Fruit fly (Drosophila melanogaster) whole organism, embryonic: Measurements from ENCODE around the gene Pstk.

Experiments used
- Abd-B ChIP-seq: fragments of 200-800 bp; sonication (Bioruptor generic); optimal IDR thresholded peaks from 2 replicates; lab custom pipeline; 2018; ENCODE audit warnings: missing biosample characterization, mild to moderate bottlenecking, missing genetic modification characterization, moderate library complexity
- Awh ChIP-seq: fragments of 200-800 bp; sonication (Bioruptor generic); IDR thresholded peaks from 2 replicates; pipeline ENCODE4, ENCODE4 v1.3.6; 2022; ENCODE audit warnings: missing biosample characterization, missing genetic modification characterization
- Blimp-1 ChIP-seq: fragments of 200-800 bp; sonication (Bioruptor generic); optimal IDR thresholded peaks from 3 replicates; lab custom pipeline; 2018; ENCODE audit warnings: missing biosample characterization, missing genetic modification characterization, mild to moderate bottlenecking, moderate library complexity, missing genetic modification reagents
- CG10209 ChIP-seq: fragments of 200-800 bp; sonication (Bioruptor generic); optimal IDR thresholded peaks from 3 replicates; lab custom pipeline; 2017; ENCODE audit warnings: missing biosample characterization, mild to moderate bottlenecking, missing genetic modification characterization, missing genetic modification reagents
- CG12659 ChIP-seq: fragments of 200-800 bp; sonication (Bioruptor generic); optimal IDR thresholded peaks from 3 replicates; lab custom pipeline; 2017; ENCODE audit warnings: mild to moderate bottlenecking, missing biosample characterization, missing genetic modification reagents, missing genetic modification characterization
- CG13624 ChIP-seq: fragments of 200-800 bp; sonication (Bioruptor generic); optimal IDR thresholded peaks from 2 replicates; lab custom pipeline; 2016; ENCODE audit warnings: missing biosample characterization, missing genetic modification characterization
- CG14860 ChIP-seq: fragments of 200-800 bp; sonication (Bioruptor generic); IDR thresholded peaks from 3 replicates; pipeline ENCODE4 v1.3.6; 2022; ENCODE audit warnings: missing biosample characterization, missing genetic modification characterization; ENCODE audit not compliant: partially characterized antibody
- CG15011 ChIP-seq: fragments of 200-800 bp; sonication (Bioruptor generic); optimal IDR thresholded peaks from 3 replicates; lab custom pipeline; 2018; ENCODE audit warnings: missing biosample characterization, mild to moderate bottlenecking, missing genetic modification characterization
- CG17359 ChIP-seq: fragments of 200-800 bp; sonication (Bioruptor generic); optimal IDR thresholded peaks from 3 replicates; lab custom pipeline; 2018; ENCODE audit warnings: missing biosample characterization, mild to moderate bottlenecking, missing genetic modification characterization, moderate library complexity
- CG30431 ChIP-seq: fragments of 200-800 bp; sonication (Bioruptor generic); optimal IDR thresholded peaks from 2 replicates; lab custom pipeline; 2017; ENCODE audit warnings: missing biosample characterization, missing genetic modification characterization
- CG34376 ChIP-seq: fragments of 200-800 bp; sonication (Bioruptor generic); optimal IDR thresholded peaks from 2 replicates; lab custom pipeline; 2018; ENCODE audit warnings: missing biosample characterization, mild to moderate bottlenecking, missing genetic modification characterization
- CG8924 ChIP-seq: fragments of 200-800 bp; optimal IDR thresholded peaks from 3 replicates; lab custom pipeline; 2019; ENCODE audit warnings: missing biosample characterization, mild to moderate bottlenecking, missing genetic modification characterization, moderate library complexity
- CG9797 ChIP-seq: fragments of 200-800 bp; sonication (Bioruptor generic); optimal IDR thresholded peaks from 3 replicates; lab custom pipeline; 2018; ENCODE audit warnings: missing biosample characterization, mild to moderate bottlenecking, missing genetic modification characterization
- D ChIP-seq, 2 experiments: fragments of 200-800 bp in 1 of 2; fragments of >200 bp in 1 of 2; sonication (Bioruptor generic) in 1 of 2; optimal IDR thresholded peaks; 2 replicates in 1 of 2; 3 replicates in 1 of 2; lab custom pipeline; 2017; ENCODE audit warnings: mild to moderate bottlenecking in 1 of 2, missing biosample characterization in 1 of 2, missing genetic modification characterization in 1 of 2, missing genetic modification reagents in 1 of 2
- Dek ChIP-seq: fragments of 200-800 bp; sonication (Bioruptor generic); optimal IDR thresholded peaks from 3 replicates; lab custom pipeline; 2019; ENCODE audit warnings: missing biosample characterization, mild to moderate bottlenecking, missing genetic modification characterization, moderate library complexity
- Eip74EF ChIP-seq, 2 experiments: fragments of 200-800 bp in 1 of 2; fragments of >200 bp in 1 of 2; sonication (Bioruptor generic) in 1 of 2; optimal IDR thresholded peaks; 2 replicates each; lab custom pipeline; 2017 to 2019; ENCODE audit warnings: missing biosample characterization in 2 of 2, missing genetic modification characterization in 2 of 2, mild to moderate bottlenecking in 1 of 2, moderate library complexity in 1 of 2
- Gsc ChIP-seq: fragments of 200-800 bp; sonication (Bioruptor generic); IDR thresholded peaks from 2 replicates; pipeline ENCODE4 v1.3.6; 2022; ENCODE audit warnings: missing biosample characterization, missing genetic modification characterization
- Gug ChIP-seq: fragments of 200-800 bp; sonication (Bioruptor generic); IDR thresholded peaks from 4 replicates; pipeline ENCODE4 v1.3.6; 2022; ENCODE audit warnings: missing biosample characterization, missing genetic modification characterization
- HLH4C ChIP-seq: fragments of 200-800 bp; sonication (Bioruptor generic); IDR thresholded peaks from 3 replicates; pipeline ENCODE4 v1.3.6; 2022; ENCODE audit warnings: missing biosample characterization, missing genetic modification characterization; ENCODE audit not compliant: partially characterized antibody
- HLH54F ChIP-seq: fragments of 200-800 bp; sonication (Bioruptor generic); optimal IDR thresholded peaks from 3 replicates; lab custom pipeline; 2016; ENCODE audit warnings: missing biosample characterization, missing genetic modification characterization
- Hmr ChIP-seq: fragments of 200-800 bp; sonication (Bioruptor generic); optimal IDR thresholded peaks from 3 replicates; lab custom pipeline; 2017; ENCODE audit warnings: mild to moderate bottlenecking, missing biosample characterization, missing genetic modification reagents, missing genetic modification characterization
- Nf-YC ChIP-seq: fragments of 200-800 bp; optimal IDR thresholded peaks from 3 replicates; lab custom pipeline; 2019; ENCODE audit warnings: missing biosample characterization, mild to moderate bottlenecking, missing genetic modification characterization, moderate library complexity
- PHDP ChIP-seq: fragments of 200-800 bp; sonication (Bioruptor generic); optimal IDR thresholded peaks from 3 replicates; lab custom pipeline; 2018; ENCODE audit warnings: missing biosample characterization, mild to moderate bottlenecking, missing genetic modification characterization, moderate library complexity
- Pdp1 ChIP-seq, 2 experiments: fragments of 200-800 bp; sonication (Bioruptor generic); optimal IDR thresholded peaks; 3 replicates each; lab custom pipeline; 2016; ENCODE audit warnings: missing biosample characterization in 2 of 2, missing genetic modification characterization in 2 of 2, mild to moderate bottlenecking in 1 of 2, moderate library complexity in 1 of 2
- YL-1 ChIP-seq: fragments of 200-800 bp; sonication (Bioruptor generic); optimal IDR thresholded peaks from 3 replicates; lab custom pipeline; 2017; ENCODE audit warnings: missing biosample characterization, mild to moderate bottlenecking, missing genetic modification characterization
- ap ChIP-seq: fragments of 200-800 bp; sonication (Bioruptor generic); IDR thresholded peaks from 2 replicates; pipeline ENCODE4 v1.3.6; 2022; ENCODE audit warnings: missing biosample characterization, missing genetic modification characterization
- ara ChIP-seq: fragments of 200-800 bp; sonication (Bioruptor generic); IDR thresholded peaks from 2 replicates; pipeline ENCODE4 v1.3.6; 2022; ENCODE audit warnings: missing biosample characterization, missing genetic modification characterization
- bcd ChIP-seq: fragments of 200-800 bp; sonication (Bioruptor generic); optimal IDR thresholded peaks from 2 replicates; lab custom pipeline; 2017; ENCODE audit warnings: missing biosample characterization, mild to moderate bottlenecking, missing genetic modification characterization
- crc ChIP-seq: fragments of 200-800 bp; sonication (Bioruptor generic); optimal IDR thresholded peaks from 2 replicates; lab custom pipeline; 2016; ENCODE audit warnings: missing biosample characterization, missing genetic modification characterization
- da ChIP-seq: fragments of 200-800 bp; sonication (Bioruptor generic); optimal IDR thresholded peaks from 2 replicates; lab custom pipeline; 2016; ENCODE audit warnings: missing biosample characterization, missing genetic modification characterization
- dpn ChIP-seq, 2 experiments: fragments of 200-800 bp; sonication (Bioruptor generic); optimal IDR thresholded peaks; 3 replicates each; lab custom pipeline; 2016; ENCODE audit warnings: missing biosample characterization in 2 of 2, missing genetic modification characterization in 2 of 2
- gfzf ChIP-seq: fragments of 200-800 bp; sonication (Bioruptor generic); optimal IDR thresholded peaks from 2 replicates; lab custom pipeline; 2016; ENCODE audit warnings: missing biosample characterization, mild to moderate bottlenecking, missing genetic modification characterization, moderate library complexity
- hbn ChIP-seq: fragments of 200-800 bp; sonication (Bioruptor generic); IDR thresholded peaks from 2 replicates; pipeline ENCODE4 v1.3.6; 2022; ENCODE audit warnings: missing biosample characterization, missing genetic modification characterization; ENCODE audit not compliant: partially characterized antibody
- insv ChIP-seq, 2 experiments: fragments of 200-800 bp; sonication (Bioruptor generic); optimal IDR thresholded peaks; 3 replicates each; lab custom pipeline; 2016 to 2018; ENCODE audit warnings: missing biosample characterization in 2 of 2, missing genetic modification characterization in 2 of 2
- jigr1 ChIP-seq: fragments of 200-800 bp; sonication (Bioruptor generic); IDR thresholded peaks from 3 replicates; pipeline ENCODE4 v1.3.6; 2022; ENCODE audit warnings: missing biosample characterization, missing genetic modification characterization
- kah ChIP-seq: fragments of 200-800 bp; sonication (Bioruptor generic); optimal IDR thresholded peaks from 2 replicates; lab custom pipeline; 2018; ENCODE audit warnings: missing biosample characterization, mild to moderate bottlenecking, missing genetic modification characterization
- knrl ChIP-seq: fragments of 200-800 bp; sonication (Bioruptor generic); IDR thresholded peaks from 3 replicates; pipeline ENCODE4 v1.3.6; 2022; ENCODE audit warnings: missing biosample characterization, missing genetic modification characterization; ENCODE audit not compliant: partially characterized antibody
- mam ChIP-seq: fragments of 200-800 bp; sonication (Bioruptor generic); optimal IDR thresholded peaks from 3 replicates; lab custom pipeline; 2016; ENCODE audit warnings: missing biosample characterization, missing genetic modification characterization
- mirr ChIP-seq: fragments of 200-800 bp; sonication (Bioruptor generic); optimal IDR thresholded peaks from 3 replicates; lab custom pipeline; 2018; ENCODE audit warnings: missing biosample characterization, mild to moderate bottlenecking, missing genetic modification characterization
- p53 ChIP-seq: fragments of 200-800 bp; sonication (Bioruptor generic); optimal IDR thresholded peaks from 2 replicates; lab custom pipeline; 2016; ENCODE audit warnings: missing biosample characterization, missing genetic modification characterization
- pan ChIP-seq, 4 experiments: fragments of >200 bp in 3 of 4; fragments of 200-800 bp in 1 of 4; sonication (Bioruptor generic) in 1 of 4; optimal IDR thresholded peaks in 3 of 4; IDR thresholded peaks in 1 of 4; 2 replicates each; pipeline versions ENCODE4 v1.3.6 to Lab custom; 2017 to 2022; ENCODE audit warnings: missing biosample characterization in 2 of 4, missing genetic modification characterization in 2 of 4, mixed read lengths in 1 of 4
- sr ChIP-seq: fragments of 200-800 bp; sonication (Bioruptor generic); IDR thresholded peaks from 3 replicates; pipeline ENCODE4 v1.3.6; 2022; ENCODE audit warnings: missing biosample characterization, missing genetic modification characterization
- tgo ChIP-seq: fragments of 200-800 bp; sonication (Bioruptor generic); IDR thresholded peaks from 3 replicates; pipeline ENCODE4 v1.3.6; 2022; ENCODE audit warnings: missing biosample characterization, missing genetic modification characterization
- trh ChIP-seq: fragments of 200-800 bp; sonication (Bioruptor generic); optimal IDR thresholded peaks from 2 replicates; lab custom pipeline; 2016; ENCODE audit warnings: missing biosample characterization, missing genetic modification characterization
- unpg ChIP-seq: fragments of 200-800 bp; sonication (Bioruptor generic); optimal IDR thresholded peaks from 3 replicates; lab custom pipeline; 2018; ENCODE audit warnings: missing biosample characterization, mild to moderate bottlenecking, missing genetic modification characterization, moderate library complexity
- zen2 ChIP-seq: fragments of 200-800 bp; sonication (Bioruptor generic); IDR thresholded peaks from 3 replicates; pipeline ENCODE4 v1.3.6; 2022; ENCODE audit warnings: missing biosample characterization, missing genetic modification characterization; ENCODE audit not compliant: partially characterized antibody

Pstk gene

dm6 chrX:19597684-19598363 lies 20.5 kb downstream of the Pstk start, which contains the start of gene RpS10b (continued):
- TF ChIP-seq kah: peak; percentile 89
- peak; percentile 82 for TF ChIP-seq unpg (GFP tag; lab: Kevin White, UChicago)
- TF ChIP-seq mirr: peak; percentile 95
- TF ChIP-seq Hmr (GFP tag; lab: Kevin White, UChicago): peak; percentile 97
- TF ChIP-seq gfzf (GFP tag; lab: Kevin White, UChicago): peak; percentile 62
- TF ChIP-seq hbn (GFP tag; lab: Robert Waterston, UW): peak; percentile 91
- peak in 1 of 2 experiments; percentile 87 for TF ChIP-seq Eip74EF (GFP tag; optimal IDR thresholded peaks at IDR 0.05; lab: Kevin White, UChicago)
- TF ChIP-seq p53 (GFP tag; lab: Kevin White, UChicago): peak; percentile 83
- peak; percentile 71 for TF ChIP-seq Nf-YC (tag; lab: Kevin White, UChicago)
- TF ChIP-seq YL-1 (GFP tag; lab: Kevin White, UChicago): peak; percentile 99
- TF ChIP-seq tgo (GFP tag; lab: Robert Waterston, UW): peak; percentile 38; the same call in 2 of the 3 replicates
- peak; percentile 56 for TF ChIP-seq Dek
- TF ChIP-seq CG12659 (GFP tag; lab: Kevin White, UChicago): peak; percentile 96
- peak; percentile 19 for TF ChIP-seq mam (GFP tag; lab: Kevin White, UChicago)
- peak; percentile 95 for TF ChIP-seq CG15011 (GFP tag; lab: Kevin White, UChicago)
- TF ChIP-seq CG9797 (GFP tag; lab: Kevin White, UChicago): peak; percentile 86
- peak; percentile 57 for TF ChIP-seq Blimp-1 (GFP tag; lab: Kevin White, UChicago)
- peak; percentile 97 for TF ChIP-seq knrl
- peak; percentile 81 for TF ChIP-seq trh
- peak; percentile 97 for TF ChIP-seq CG14860 (GFP tag; lab: Robert Waterston, UW)
- TF ChIP-seq Awh: peak; percentile 82
- TF ChIP-seq Gug: peak; percentile 49; the same call in 2 of the 4 replicates
- TF ChIP-seq pan (optimal IDR thresholded peaks at IDR 0.05; lab: Kevin White, UChicago): no peak
- TF ChIP-seq pan (GFP tag; optimal IDR thresholded peaks at IDR 0.05 in 1 of 2, IDR thresholded peaks at IDR 0.05 in 1 of 2): peak in 1 of 2 experiments; percentile 87
- peak in 1 of 2 experiments; percentile 83 for TF ChIP-seq insv (GFP tag; optimal IDR thresholded peaks at IDR 0.05; lab: Kevin White, UChicago)
- TF ChIP-seq HLH4C (GFP tag; lab: Robert Waterston, UW): peak; percentile 95
- peak; percentile 58 to 79 for TF ChIP-seq dpn (GFP tag; optimal IDR thresholded peaks at IDR 0.05; lab: Kevin White, UChicago)
- TF ChIP-seq CG17359 (tag; lab: Kevin White, UChicago): peak; percentile 81
- peak; percentile 90 for TF ChIP-seq CG13624
- peak; percentile 72 for TF ChIP-seq CG8924 (tag; lab: Kevin White, UChicago)
- peak; percentile 56 for TF ChIP-seq D (optimal IDR thresholded peaks at IDR 0.05; lab: Kevin White, UChicago)
- peak; percentile 90 for TF ChIP-seq D (GFP tag; optimal IDR thresholded peaks at IDR 0.05; lab: Kevin White, UChicago)
- TF ChIP-seq bcd (GFP tag; lab: Kevin White, UChicago): peak; percentile 95
- TF ChIP-seq ap (GFP tag; lab: Robert Waterston, UW): peak; percentile 71
- no peak for TF ChIP-seq jigr1
- TF ChIP-seq CG34376 (GFP tag; lab: Kevin White, UChicago): peak; percentile 99
- TF ChIP-seq Abd-B: peak; percentile 83
- TF ChIP-seq da: peak; percentile 93
- TF ChIP-seq ara (GFP tag; lab: Robert Waterston, UW): peak; percentile 47
- no peak for TF ChIP-seq Gsc (GFP tag; lab: Robert Waterston, UW)
- TF ChIP-seq HLH54F (GFP tag; lab: Kevin White, UChicago): peak; percentile 85
- peak; percentile 46 for TF ChIP-seq crc
- TF ChIP-seq sr (GFP tag; lab: Robert Waterston, UW): peak; percentile 88
- TF ChIP-seq PHDP (tag; lab: Kevin White, UChicago): peak; percentile 86
- peak; percentile 87 for TF ChIP-seq CG30431
- TF ChIP-seq zen2 (GFP tag; lab: Robert Waterston, UW): peak; percentile 77; the same call in 1 of the 3 replicates
- TF ChIP-seq CG10209: peak; percentile 92
- peak; percentile 48 to 79 for TF ChIP-seq Pdp1 (GFP tag; optimal IDR thresholded peaks at IDR 0.05; lab: Kevin White, UChicago)
